Worm (Caenorhabditis elegans): ENCODE results near the gene srsx-15.

Gene srsx-15

DNA sequence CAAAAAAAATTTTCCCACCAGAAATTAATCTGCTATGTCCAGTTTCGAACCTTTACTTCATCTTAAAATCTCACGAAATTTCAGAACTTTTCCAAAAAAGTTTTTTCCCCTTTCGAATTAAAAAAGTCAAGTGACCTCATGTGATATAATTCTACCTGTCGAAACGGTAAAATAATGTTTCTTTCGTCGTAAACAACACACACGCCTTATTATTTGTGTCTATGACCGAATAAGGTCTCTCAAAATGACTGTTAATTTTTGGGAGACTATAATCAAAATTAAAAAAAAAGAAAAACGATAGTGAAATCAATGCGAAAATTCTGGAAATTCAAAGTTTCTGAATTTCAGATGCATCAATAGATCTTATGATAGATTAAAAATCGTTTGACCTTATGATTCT is 40.4 kb downstream of the srsx-15 start:
- TF ChIP-seq mec-3 (tag; optimal IDR thresholded peaks at IDR 0.05; ENCODE audit: borderline replicate concordance) (no peak), hlh-8 (tag; optimal IDR thresholded peaks at IDR 0.05) (no peak), tbx-7 (tag; optimal IDR thresholded peaks at IDR 0.05) (no peak), nfya-1 (tag; optimal IDR thresholded peaks at IDR 0.05) (no peak), ceh-6 (GFP tag; optimal IDR thresholded peaks at IDR 0.05) (no peak), T23F11.4 (GFP tag; optimal IDR thresholded peaks at IDR 0.05) (no peak), ceh-24 (tag; optimal IDR thresholded peaks at IDR 0.05) (no peak), unc-3 (GFP tag; conservative IDR thresholded peaks at IDR 0.05) (no peak), unc-3 (tag; optimal IDR thresholded peaks at IDR 0.05) (no peak), unc-55 (GFP tag; optimal IDR thresholded peaks at IDR 0.05) (no peak), syd-9 (tag; optimal IDR thresholded peaks at IDR 0.05) (no peak), tbx-2 (tag; optimal IDR thresholded peaks at IDR 0.05) (no peak), npax-4 (tag; optimal IDR thresholded peaks at IDR 0.05) (no peak), nhr-11 (tag; optimal IDR thresholded peaks at IDR 0.05) (no peak), F13H6.1 (tag; optimal IDR thresholded peaks at IDR 0.05) (no peak)

ce11 chrIV:5582760-5583159 is 40.9 kb downstream of the srsx-15 start:
- TF ChIP-seq ceh-45 (GFP tag; IDR thresholded peaks at IDR 0.05) (no peak), nfya-1 (tag; optimal IDR thresholded peaks at IDR 0.05) (peak; percentile 92), ahr-1 (tag; optimal IDR thresholded peaks at IDR 0.05) (no peak)

DNA sequence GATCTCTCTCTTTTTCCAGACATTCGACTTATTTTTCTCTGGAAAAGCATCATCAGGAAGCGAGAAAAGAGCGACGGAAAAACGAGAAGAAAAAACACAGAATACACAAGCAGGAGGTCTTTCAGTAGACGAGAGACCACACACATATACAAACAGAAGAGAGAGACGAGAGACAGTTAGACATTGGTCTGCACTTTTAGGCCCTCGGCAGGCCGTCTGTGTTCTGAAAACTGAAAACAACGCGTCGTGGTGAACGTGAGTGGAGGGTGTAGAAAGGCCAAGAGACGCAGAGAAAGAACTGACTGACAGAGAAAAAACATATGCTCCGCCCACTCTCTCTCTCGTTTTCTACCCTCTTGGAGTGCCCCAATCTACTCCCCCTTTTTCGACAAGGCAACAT is 41.4 kb downstream of the srsx-15 start:
- TF ChIP-seq lin-11 (tag; optimal IDR thresholded peaks at IDR 0.05), result no peak
- TF ChIP-seq C08G9.2 (tag; optimal IDR thresholded peaks at IDR 0.05), result no peak
- no peak for TF ChIP-seq che-1 (tag; optimal IDR thresholded peaks at IDR 0.05)
- TF ChIP-seq ceh-45 (GFP tag; IDR thresholded peaks at IDR 0.05), result no peak
- TF ChIP-seq ama-1 (optimal IDR thresholded peaks at IDR 0.05), result no peak
- TF ChIP-seq hlh-8 (tag; optimal IDR thresholded peaks at IDR 0.05), result no peak
- no peak for TF ChIP-seq eyg-1 (tag; optimal IDR thresholded peaks at IDR 0.05)
- no peak for TF ChIP-seq npax-4 (tag; optimal IDR thresholded peaks at IDR 0.05)
- no peak for TF ChIP-seq ceh-31 (tag; optimal IDR thresholded peaks at IDR 0.05)
- TF ChIP-seq ceh-9 (tag; optimal IDR thresholded peaks at IDR 0.05), result no peak
- TF ChIP-seq pros-1 (tag; optimal IDR thresholded peaks at IDR 0.05), result no peak
- no peak for TF ChIP-seq pqm-1 (tag; optimal IDR thresholded peaks at IDR 0.05)
- TF ChIP-seq fkh-10 (GFP tag; optimal IDR thresholded peaks at IDR 0.05), result no peak
- TF ChIP-seq hlh-13 (GFP tag; optimal IDR thresholded peaks at IDR 0.05), result no peak
- no peak for TF ChIP-seq ceh-30 (tag; optimal IDR thresholded peaks at IDR 0.05)
- no peak for TF ChIP-seq fax-1 (tag; optimal IDR thresholded peaks at IDR 0.05)

- TF ChIP-seq pha-4 (tag; optimal IDR thresholded peaks at IDR 0.05) (no peak), pros-1 (tag; optimal IDR thresholded peaks at IDR 0.05) (no peak), Y22D7AL.16 (tag; optimal IDR thresholded peaks at IDR 0.05) (no peak), nhr-232 (tag; optimal IDR thresholded peaks at IDR 0.05) (no peak), dmd-4 (tag; optimal IDR thresholded peaks at IDR 0.05; ENCODE audit: borderline replicate concordance) (no peak), K09A11.1 (tag; optimal IDR thresholded peaks at IDR 0.05; ENCODE audit: insufficient read depth) (no peak), hlh-15 (tag; optimal IDR thresholded peaks at IDR 0.05) (no peak), unc-3 (GFP tag; conservative IDR thresholded peaks at IDR 0.05) (no peak), unc-3 (tag; optimal IDR thresholded peaks at IDR 0.05) (no peak), nhr-11 (tag; optimal IDR thresholded peaks at IDR 0.05) (no peak), sox-2 (GFP tag; IDR thresholded peaks at IDR 0.05) (no peak), ceh-19 (GFP tag; optimal IDR thresholded peaks at IDR 0.05) (no peak), ceh-34 (tag; optimal IDR thresholded peaks at IDR 0.05) (no peak), elt-2 (tag; optimal IDR thresholded peaks at IDR 0.05) (no peak), ahr-1 (tag; optimal IDR thresholded peaks at IDR 0.05) (no peak), nfya-1 (tag; optimal IDR thresholded peaks at IDR 0.05) (no peak), ztf-16 (tag; optimal IDR thresholded peaks at IDR 0.05) (no peak)
Observed at ce11 chrIV:5580588-5581308, 42.9 kb downstream of the srsx-15 start.

Measured in whole organism, late embryonic.